Fruit fly (Drosophila melanogaster) whole organism, wandering third instar larva: ENCODE results near the gene Ccp84Ag.

Experiments used
- Dfd ChIP-seq: fragments of >200 bp; optimal IDR thresholded peaks from 2 replicates; lab custom pipeline; 2017; ENCODE audit warnings: missing biosample characterization, missing genetic modification characterization
- Dif ChIP-seq: fragments of 200-275, 200-300 bp; sonication (Bioruptor generic); optimal IDR thresholded peaks from 2 replicates; lab custom pipeline; 2018; ENCODE audit warnings: missing biosample characterization, missing genetic modification characterization; ENCODE audit not compliant: partially characterized antibody
- HLH106 ChIP-seq: fragments of 200-800 bp; optimal IDR thresholded peaks from 3 replicates; lab custom pipeline; 2019; ENCODE audit warnings: missing biosample characterization, mild to moderate bottlenecking, missing genetic modification characterization, moderate library complexity
- Hr78 ChIP-seq: fragments of >200 bp; optimal IDR thresholded peaks from 2 replicates; lab custom pipeline; 2017; ENCODE audit warnings: missing biosample characterization, missing genetic modification characterization
- Jra ChIP-seq: sonication (Bioruptor generic); optimal IDR thresholded peaks from 2 replicates; lab custom pipeline; 2016; ENCODE audit warnings: missing biosample characterization, missing genetic modification characterization
- Myc ChIP-seq: fragments of >200 bp; optimal IDR thresholded peaks from 2 replicates; lab custom pipeline; 2017
- br ChIP-seq: fragments of 200-800 bp; sonication (Bioruptor generic); optimal IDR thresholded peaks from 2 replicates; lab custom pipeline; 2016; ENCODE audit warnings: missing biosample characterization, missing genetic modification characterization
- fru ChIP-seq: fragments of 200-800 bp; sonication (Bioruptor generic); optimal IDR thresholded peaks from 3 replicates; lab custom pipeline; 2016; ENCODE audit warnings: missing biosample characterization, mild to moderate bottlenecking, missing genetic modification characterization
- pan ChIP-seq: fragments of >200 bp; optimal IDR thresholded peaks from 2 replicates; lab custom pipeline; 2017
- psq ChIP-seq: fragments of 200-800 bp; sonication (Bioruptor generic); optimal IDR thresholded peaks from 3 replicates; lab custom pipeline; 2017; ENCODE audit warnings: missing biosample characterization, mild to moderate bottlenecking, missing genetic modification characterization, moderate library complexity

dm6 chr3R:6667245-6667644, 19.3 kb upstream of the Ccp84Ag start:
- TF ChIP-seq Jra (no peak), Myc (lab: Kevin White, UChicago) (no peak), Dif (GFP tag; lab: Kevin White, UChicago) (no peak), HLH106 (tag; lab: Kevin White, UChicago) (no peak), br (GFP tag; lab: Kevin White, UChicago) (no peak), fru (GFP tag; lab: Kevin White, UChicago) (no peak), psq (GFP tag; lab: Kevin White, UChicago) (no peak), pan (lab: Kevin White, UChicago) (no peak), Dfd (no peak), Hr78 (GFP tag; lab: Kevin White, UChicago) (no peak)
